Worm (Caenorhabditis elegans): ENCODE measurements around the gene T22B2.3.

The T22B2.3 gene

DNA sequence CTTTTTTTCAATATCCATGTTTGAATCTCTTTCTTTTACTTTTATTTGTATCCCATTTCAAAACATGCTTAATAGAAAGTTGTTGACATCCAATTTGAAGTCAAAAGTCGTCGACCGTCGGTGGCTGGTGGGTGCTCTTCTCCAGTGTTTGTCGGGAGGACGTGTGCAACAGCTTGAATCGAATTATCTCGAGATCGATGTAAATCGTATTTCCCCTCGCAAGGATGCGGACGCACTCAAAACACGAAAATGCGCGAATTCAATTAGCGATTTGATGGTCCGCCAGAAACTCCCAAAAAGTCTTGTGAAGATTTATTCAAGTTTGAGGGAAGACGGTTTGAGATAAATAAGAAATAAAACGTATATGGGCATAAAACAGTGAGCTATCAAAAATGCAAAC lies 41.4 kb upstream of the T22B2.3 start:
- TF ChIP-seq egl-18 (GFP tag; IDR thresholded peaks at IDR 0.05) (no peak), snpc-1.3 (tag; optimal IDR thresholded peaks at IDR 0.05; ENCODE audit: insufficient read depth) (no peak), T07F8.4 (tag; optimal IDR thresholded peaks at IDR 0.05) (no peak), nfya-1 (tag; optimal IDR thresholded peaks at IDR 0.05; ENCODE audit: borderline replicate concordance, insufficient read depth) (no peak), rec-8 (tag; optimal IDR thresholded peaks at IDR 0.05) (no peak), cebp-2 (GFP tag; IDR thresholded peaks at IDR 0.05) (no peak), B0035.1 (tag; optimal IDR thresholded peaks at IDR 0.05) (no peak), D2030.7 (GFP tag; IDR thresholded peaks at IDR 0.05) (no peak), hsf-1 (GFP tag; IDR thresholded peaks at IDR 0.05) (no peak), snpc-4 (GFP tag; optimal IDR thresholded peaks at IDR 0.05) (no peak), snpc-4 (tag; optimal IDR thresholded peaks at IDR 0.05) (no peak), Y79H2A.3 (GFP tag; conservative IDR thresholded peaks at IDR 0.05) (no peak), lag-1 (GFP tag; IDR thresholded peaks at IDR 0.05) (no peak), rcor-1 (GFP tag; IDR thresholded peaks at IDR 0.05) (no peak)

DNA sequence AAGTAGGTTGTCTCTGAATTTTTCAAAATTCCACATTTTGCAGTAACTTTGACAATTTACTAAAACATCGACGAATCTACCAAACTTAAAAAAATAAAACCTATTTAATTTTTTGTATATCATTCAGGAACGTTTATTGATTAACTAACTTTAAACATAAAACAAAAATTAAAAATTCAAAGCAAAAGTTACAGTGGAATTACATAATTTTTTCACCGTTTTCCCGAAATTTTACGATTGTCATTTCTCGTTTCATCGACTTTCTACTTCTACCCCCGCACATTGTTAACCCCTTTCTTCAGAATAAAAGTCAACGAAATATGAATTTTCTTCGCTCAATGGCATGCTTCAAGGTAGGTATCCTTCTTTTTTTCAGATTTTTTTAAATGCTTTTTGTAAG lies 38.9 kb upstream of the T22B2.3 start, which contains the start of gene F47F2.1:
Gene F47F2.1, plus strand, starts transcription at position 301 of the 400 bp plus-strand sequence.
- TF ChIP-seq hsf-1 (GFP tag; IDR thresholded peaks at IDR 0.05) (no peak), aptf-2 (GFP tag; conservative IDR thresholded peaks at IDR 0.05) (no peak), let-526 (GFP tag; IDR thresholded peaks at IDR 0.05) (no peak), ceh-27 (GFP tag; optimal IDR thresholded peaks at IDR 0.05) (no peak), ztf-26 (tag; optimal IDR thresholded peaks at IDR 0.05) (no peak), ceh-100 (GFP tag; IDR thresholded peaks at IDR 0.05) (no peak), efl-1 (GFP tag; optimal IDR thresholded peaks at IDR 0.05) (no peak), lin-54 (GFP tag; optimal IDR thresholded peaks at IDR 0.05) (no peak), egrh-3 (GFP tag; IDR thresholded peaks at IDR 0.05) (no peak), C06A6.2 (GFP tag; conservative IDR thresholded peaks at IDR 0.05) (no peak), atf-7 (tag; optimal IDR thresholded peaks at IDR 0.05) (no peak), mel-28 (tag; optimal IDR thresholded peaks at IDR 0.05; ENCODE audit: borderline replicate concordance) (no peak), ceh-91 (GFP tag; IDR thresholded peaks at IDR 0.05) (no peak), Y53G8AR.9 (GFP tag; conservative IDR thresholded peaks at IDR 0.05) (no peak), madf-8 (GFP tag; conservative IDR thresholded peaks at IDR 0.05) (no peak), T07F8.4 (tag; optimal IDR thresholded peaks at IDR 0.05) (no peak), F37B4.10 (GFP tag; IDR thresholded peaks at IDR 0.05) (no peak), nhr-120 (GFP tag; IDR thresholded peaks at IDR 0.05) (no peak), Y56A3A.18 (GFP tag; IDR thresholded peaks at IDR 0.05) (no peak)

DNA sequence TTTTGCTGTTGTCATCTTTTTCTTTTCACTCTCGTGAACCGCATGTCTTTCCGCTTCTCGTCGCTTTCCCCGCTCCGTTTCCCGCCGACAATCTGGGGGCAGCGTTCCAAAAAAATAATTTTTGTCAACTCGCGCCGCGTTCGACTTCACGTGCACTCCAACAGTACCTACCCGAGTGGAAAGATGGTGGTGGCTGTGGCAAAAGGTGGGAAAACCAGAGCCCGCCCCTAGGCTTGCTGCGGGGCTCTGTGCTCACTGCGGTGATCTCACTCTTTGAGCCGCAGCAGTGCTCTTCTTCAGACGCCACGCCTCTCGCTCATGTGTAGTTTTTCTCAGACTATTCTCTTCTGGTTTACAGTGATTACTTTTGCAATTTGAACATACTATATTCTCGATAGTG lies 29.5 kb upstream of the T22B2.3 start:
- TF ChIP-seq die-1 (tag; optimal IDR thresholded peaks at IDR 0.05) (no peak), lir-1 (GFP tag; conservative IDR thresholded peaks at IDR 0.05) (0 out of 2 replicates have a peak, but pooled peaks have one; percentile 35), tbx-9 (tag; optimal IDR thresholded peaks at IDR 0.05; ENCODE audit: borderline replicate concordance) (no peak), F22D6.2 (tag; optimal IDR thresholded peaks at IDR 0.05) (no peak), cebp-1 (GFP tag; IDR thresholded peaks at IDR 0.05) (no peak), cebp-1 (tag; optimal IDR thresholded peaks at IDR 0.05) (no peak), egrh-3 (GFP tag; IDR thresholded peaks at IDR 0.05) (peak; percentile 50; the same call in 1 of the 2 replicates), zfh-2 (GFP tag; conservative IDR thresholded peaks at IDR 0.05) (peak; percentile 87)

Measured in whole organism, young adult.